Fruit fly (Drosophila melanogaster) whole organism, prepupa: ENCODE measurements around the gene CG32988.

Source experiments
- Blimp-1 ChIP-seq: fragments of 200-800 bp; sonication (Bioruptor generic); optimal IDR thresholded peaks from 3 replicates; lab custom pipeline; 2017; ENCODE audit warnings: missing biosample characterization, missing genetic modification characterization, mild to moderate bottlenecking, moderate library complexity, missing genetic modification reagents
- CG10669 ChIP-seq: fragments of 200-800 bp; sonication (Bioruptor generic); optimal IDR thresholded peaks from 3 replicates; lab custom pipeline; 2018; ENCODE audit warnings: missing biosample characterization, mild to moderate bottlenecking, missing genetic modification characterization, moderate library complexity
- CG11294 ChIP-seq: fragments of 200-800 bp; sonication (Bioruptor generic); IDR thresholded peaks from 2 replicates; pipeline ENCODE4 v1.3.6; 2022; ENCODE audit warnings: missing biosample characterization, missing genetic modification characterization
- CG11762 ChIP-seq: fragments of 200-800 bp; sonication (Bioruptor generic); optimal IDR thresholded peaks from 3 replicates; lab custom pipeline; 2016; ENCODE audit warnings: missing biosample characterization, missing genetic modification characterization; ENCODE audit not compliant: insufficient read depth
- CG11902 ChIP-seq: fragments of 200-800 bp; sonication (Bioruptor generic); optimal IDR thresholded peaks from 3 replicates; lab custom pipeline; 2016; ENCODE audit warnings: missing biosample characterization, missing genetic modification characterization
- CG16779 ChIP-seq: fragments of 200-800 bp; sonication (Bioruptor generic); optimal IDR thresholded peaks from 3 replicates; lab custom pipeline; 2017; ENCODE audit warnings: missing biosample characterization, mild to moderate bottlenecking, missing genetic modification characterization
- CG3032 ChIP-seq: fragments of 200-800 bp; optimal IDR thresholded peaks from 2 replicates; lab custom pipeline; 2019; ENCODE audit warnings: missing biosample characterization, mild to moderate bottlenecking, missing genetic modification characterization, moderate library complexity
- CG32006 ChIP-seq: fragments of 200-800 bp; sonication (Bioruptor generic); optimal IDR thresholded peaks from 3 replicates; lab custom pipeline; 2017; ENCODE audit warnings: missing biosample characterization, mild to moderate bottlenecking, missing genetic modification characterization
- CG34406 ChIP-seq: fragments of 200-800 bp; sonication (Bioruptor generic); optimal IDR thresholded peaks from 3 replicates; lab custom pipeline; 2016; ENCODE audit warnings: missing biosample characterization, missing genetic modification characterization
- CG4318 ChIP-seq: fragments of 200-800 bp; sonication (Bioruptor generic); optimal IDR thresholded peaks from 3 replicates; lab custom pipeline; 2017; ENCODE audit warnings: missing biosample characterization, mild to moderate bottlenecking, missing genetic modification characterization
- CG6163 ChIP-seq: fragments of 200-800 bp; sonication (Bioruptor generic); IDR thresholded peaks from 3 replicates; pipeline ENCODE4 v1.3.6; 2022; ENCODE audit warnings: missing biosample characterization, missing genetic modification characterization
- CG6276 ChIP-seq: fragments of 200-800 bp; sonication (Bioruptor generic); optimal IDR thresholded peaks from 2 replicates; lab custom pipeline; 2017; ENCODE audit warnings: missing biosample characterization, mild to moderate bottlenecking, missing genetic modification characterization
- CG6792 ChIP-seq: fragments of 200-800 bp; sonication (Bioruptor generic); optimal IDR thresholded peaks from 3 replicates; lab custom pipeline; 2016; ENCODE audit warnings: missing biosample characterization, missing genetic modification characterization
- CG6808 ChIP-seq: fragments of 200-800 bp; sonication (Bioruptor generic); optimal IDR thresholded peaks from 3 replicates; lab custom pipeline; 2017; ENCODE audit warnings: missing biosample characterization, missing genetic modification characterization, mild to moderate bottlenecking, moderate library complexity, missing genetic modification reagents
- CG6854 ChIP-seq: fragments of 200-800 bp; sonication (Bioruptor generic); optimal IDR thresholded peaks from 2 replicates; lab custom pipeline; 2017; ENCODE audit warnings: missing biosample characterization, mild to moderate bottlenecking, missing genetic modification characterization
- CG7368 ChIP-seq: fragments of 200-800 bp; sonication (Bioruptor generic); optimal IDR thresholded peaks from 3 replicates; lab custom pipeline; 2016; ENCODE audit warnings: missing biosample characterization, missing genetic modification characterization
- CG8319 ChIP-seq: fragments of 200-800 bp; sonication (Bioruptor generic); optimal IDR thresholded peaks from 3 replicates; lab custom pipeline; 2016; ENCODE audit warnings: missing biosample characterization, missing genetic modification characterization
- CG9139 ChIP-seq: fragments of 200-800 bp; sonication (Bioruptor generic); optimal IDR thresholded peaks from 3 replicates; lab custom pipeline; 2017; ENCODE audit warnings: missing biosample characterization, mild to moderate bottlenecking, missing genetic modification characterization
- Eip78C ChIP-seq: fragments of 200-800 bp; sonication (Bioruptor generic); peaks from one replicate; lab custom pipeline; 2016; ENCODE audit warnings: missing biosample characterization, missing genetic modification characterization
- Eip93F ChIP-seq: fragments of 200-800 bp; sonication (Bioruptor generic); optimal IDR thresholded peaks from 2 replicates; lab custom pipeline; 2016; ENCODE audit warnings: missing biosample characterization, mild to moderate bottlenecking, missing genetic modification characterization
- Ets21C ChIP-seq: fragments of 200-800 bp; sonication (Bioruptor generic); optimal IDR thresholded peaks from 3 replicates; lab custom pipeline; 2016; ENCODE audit warnings: missing biosample characterization, missing genetic modification characterization
- Ets96B ChIP-seq: fragments of 200-800 bp; optimal IDR thresholded peaks from 2 replicates; lab custom pipeline; 2019; ENCODE audit warnings: missing biosample characterization, mild to moderate bottlenecking, missing genetic modification characterization, moderate library complexity
- Gug ChIP-seq: fragments of 200-800 bp; sonication (Bioruptor generic); IDR thresholded peaks from 2 replicates; pipeline ENCODE4 v1.3.6; 2022; ENCODE audit warnings: missing biosample characterization, missing genetic modification characterization
- Hr38 ChIP-seq: sonication (Bioruptor generic); optimal IDR thresholded peaks from 2 replicates; lab custom pipeline; 2016; ENCODE audit warnings: missing biosample characterization, missing genetic modification characterization
- Lpt ChIP-seq: fragments of 200-800 bp; sonication (Bioruptor generic); optimal IDR thresholded peaks from 3 replicates; lab custom pipeline; 2016; ENCODE audit warnings: missing biosample characterization, missing genetic modification characterization
- Met ChIP-seq: fragments of 200-800 bp; sonication (Bioruptor generic); optimal IDR thresholded peaks from 3 replicates; lab custom pipeline; 2016; ENCODE audit warnings: missing biosample characterization, missing genetic modification characterization
- OdsH ChIP-seq: fragments of 200-800 bp; sonication (Bioruptor generic); optimal IDR thresholded peaks from 3 replicates; lab custom pipeline; 2016; ENCODE audit warnings: missing biosample characterization, missing genetic modification characterization
- Smox ChIP-seq: fragments of 200-800 bp; sonication (Bioruptor generic); optimal IDR thresholded peaks from 3 replicates; lab custom pipeline; 2016; ENCODE audit warnings: missing biosample characterization, missing genetic modification characterization
- Sox102F ChIP-seq: fragments of 200-800 bp; sonication (Bioruptor generic); optimal IDR thresholded peaks from 2 replicates; lab custom pipeline; 2016; ENCODE audit warnings: missing biosample characterization, mild to moderate bottlenecking, missing genetic modification characterization
- dac ChIP-seq: fragments of 200-800 bp; sonication (Bioruptor generic); optimal IDR thresholded peaks from 2 replicates; lab custom pipeline; 2017; ENCODE audit warnings: missing biosample characterization, mild to moderate bottlenecking, missing genetic modification characterization
- dsx ChIP-seq: fragments of 200-800 bp; optimal IDR thresholded peaks from 3 replicates; lab custom pipeline; 2019; ENCODE audit warnings: missing biosample characterization, mild to moderate bottlenecking, missing genetic modification characterization, moderate library complexity; ENCODE audit not compliant: poor library complexity, severe bottlenecking
- esn ChIP-seq: fragments of 200-800 bp; sonication (Bioruptor generic); optimal IDR thresholded peaks from 2 replicates; lab custom pipeline; 2016; ENCODE audit warnings: missing biosample characterization, mild to moderate bottlenecking, missing genetic modification characterization, moderate library complexity
- fd59A ChIP-seq: fragments of 200-800 bp; sonication (Bioruptor generic); optimal IDR thresholded peaks from 2 replicates; lab custom pipeline; 2017; ENCODE audit warnings: missing biosample characterization, mild to moderate bottlenecking, missing genetic modification characterization, missing genetic modification reagents
- fd85E ChIP-seq: fragments of 200-800 bp; sonication (Bioruptor generic); optimal IDR thresholded peaks from 3 replicates; lab custom pipeline; 2016; ENCODE audit warnings: missing biosample characterization, missing genetic modification characterization
- fkh ChIP-seq: fragments of 200-800 bp; sonication (Bioruptor generic); optimal IDR thresholded peaks from 3 replicates; lab custom pipeline; 2017; ENCODE audit warnings: missing biosample characterization, mild to moderate bottlenecking, missing genetic modification characterization, moderate library complexity
- lz ChIP-seq: fragments of 200-800 bp; sonication (Bioruptor generic); optimal IDR thresholded peaks from 3 replicates; lab custom pipeline; 2016; ENCODE audit warnings: missing biosample characterization, missing genetic modification characterization
- net ChIP-seq: fragments of 200-800 bp; sonication (Bioruptor generic); optimal IDR thresholded peaks from 3 replicates; lab custom pipeline; 2016; ENCODE audit warnings: missing biosample characterization, missing genetic modification characterization
- salr ChIP-seq, 2 experiments: fragments of 200-800 bp; sonication (Bioruptor generic); optimal IDR thresholded peaks; 3 replicates each; lab custom pipeline; 2016 to 2018; ENCODE audit warnings: missing biosample characterization in 2 of 2, missing genetic modification characterization in 2 of 2, mild to moderate bottlenecking in 1 of 2
- topi ChIP-seq: fragments of 200-800 bp; sonication (Bioruptor generic); optimal IDR thresholded peaks from 3 replicates; lab custom pipeline; 2016; ENCODE audit warnings: missing biosample characterization, missing genetic modification characterization

The CG32988 gene

dm6 chr2L:8846726-8847554 is 17.7 kb upstream of the CG32988 start (continued):
- TF ChIP-seq Smox: no peak

- TF ChIP-seq CG7368 (GFP tag; lab: Kevin White, UChicago) (no peak), Eip93F (GFP tag; lab: Kevin White, UChicago) (no peak), Ets21C (GFP tag; lab: Kevin White, UChicago) (no peak), Met (GFP tag; lab: Kevin White, UChicago) (no peak), CG6792 (GFP tag; lab: Kevin White, UChicago) (no peak), CG34406 (GFP tag; lab: Kevin White, UChicago) (no peak), Ets96B (tag; lab: Kevin White, UChicago) (no peak), topi (GFP tag; lab: Kevin White, UChicago) (no peak)
Observed at dm6 chr2L:8849170-8849569, 15.5 kb upstream of the CG32988 start.

dm6 chr2L:8851061-8851460 is 13.6 kb upstream of the CG32988 start:
- TF ChIP-seq CG6808 (GFP tag; lab: Kevin White, UChicago): no peak
- TF ChIP-seq Eip78C (GFP tag; lab: Kevin White, UChicago): no peak
- no peak for TF ChIP-seq Blimp-1 (GFP tag; lab: Kevin White, UChicago)
- TF ChIP-seq fd85E (GFP tag; lab: Kevin White, UChicago): no peak
- TF ChIP-seq CG6163: no peak
- TF ChIP-seq CG11902 (GFP tag; lab: Kevin White, UChicago): no peak
- TF ChIP-seq Smox: no peak
- TF ChIP-seq Gug: no peak
- no peak for TF ChIP-seq topi (GFP tag; lab: Kevin White, UChicago)
- no peak for TF ChIP-seq Lpt
- no peak for TF ChIP-seq salr (GFP tag; optimal IDR thresholded peaks at IDR 0.05; lab: Kevin White, UChicago)
- no peak for TF ChIP-seq CG3032
- TF ChIP-seq CG11762 (GFP tag; lab: Kevin White, UChicago): no peak

dm6 chr2L:8852235-8852634 is 12.4 kb upstream of the CG32988 start:
- TF ChIP-seq Eip78C (GFP tag; lab: Kevin White, UChicago) (peak; percentile 29), Smox (no peak), fkh (GFP tag; lab: Kevin White, UChicago) (peak; percentile 99)

- peak; percentile 62 for TF ChIP-seq CG10669 (GFP tag; lab: Kevin White, UChicago)
- peak; percentile 65 for TF ChIP-seq topi (GFP tag; lab: Kevin White, UChicago)
- TF ChIP-seq Gug: no peak
- TF ChIP-seq CG6792 (GFP tag; lab: Kevin White, UChicago): no peak
- TF ChIP-seq CG4318 (GFP tag; lab: Kevin White, UChicago): no peak
- TF ChIP-seq lz: peak; percentile 28
- peak; percentile 12 for TF ChIP-seq CG11902 (GFP tag; lab: Kevin White, UChicago)
- no peak for TF ChIP-seq dac (GFP tag; lab: Kevin White, UChicago)
- no peak for TF ChIP-seq Ets21C (GFP tag; lab: Kevin White, UChicago)
- no peak for TF ChIP-seq fd59A (GFP tag; lab: Kevin White, UChicago)
- no peak for TF ChIP-seq CG34406 (GFP tag; lab: Kevin White, UChicago)
- peak; percentile 73 for TF ChIP-seq Ets96B (tag; lab: Kevin White, UChicago)
- peak; percentile 6 for TF ChIP-seq CG9139 (GFP tag; lab: Kevin White, UChicago)
- TF ChIP-seq CG7368 (GFP tag; lab: Kevin White, UChicago): no peak
- TF ChIP-seq CG6276 (GFP tag; lab: Kevin White, UChicago): no peak
- TF ChIP-seq OdsH (GFP tag; lab: Kevin White, UChicago): no peak
- peak; percentile 60 for TF ChIP-seq CG6808 (GFP tag; lab: Kevin White, UChicago)
- no peak for TF ChIP-seq Hr38 (GFP tag; lab: Kevin White, UChicago)
- peak; percentile 61 for TF ChIP-seq dsx (GFP tag; lab: Kevin White, UChicago)
- no peak for TF ChIP-seq fd85E (GFP tag; lab: Kevin White, UChicago)
- TF ChIP-seq CG16779 (tag; lab: Kevin White, UChicago): no peak
- TF ChIP-seq CG8319 (GFP tag; lab: Kevin White, UChicago): no peak
- TF ChIP-seq CG11294 (GFP tag; lab: Robert Waterston, UW): no peak
- peak; percentile 25 for TF ChIP-seq Sox102F
- no peak for TF ChIP-seq fkh (GFP tag; lab: Kevin White, UChicago)
- peak; percentile 19 for TF ChIP-seq esn (GFP tag; lab: Kevin White, UChicago)
- TF ChIP-seq Smox: peak; percentile 19
- TF ChIP-seq CG6854 (GFP tag; lab: Kevin White, UChicago): no peak
- TF ChIP-seq CG11762 (GFP tag; lab: Kevin White, UChicago): no peak
- TF ChIP-seq net (GFP tag; lab: Kevin White, UChicago): peak; percentile 47
- TF ChIP-seq CG3032: peak; percentile 69
- TF ChIP-seq CG32006 (GFP tag; lab: Kevin White, UChicago): no peak
- peak in 1 of 2 experiments; percentile 21 for TF ChIP-seq salr (GFP tag; optimal IDR thresholded peaks at IDR 0.05; lab: Kevin White, UChicago)
- TF ChIP-seq Met (GFP tag; lab: Kevin White, UChicago): peak; percentile 68
Observed at dm6 chr2L:8855482-8855881, 9.2 kb upstream of the CG32988 start.
